Fruit fly (Drosophila melanogaster) whole organism, embryonic: ENCODE results near the gene CG43248.

ENCODE experiments used
- Asciz ChIP-seq: fragments of 200-800 bp; sonication (Bioruptor generic); optimal IDR thresholded peaks from 2 replicates; lab custom pipeline; 2017; ENCODE audit warnings: missing biosample characterization, mild to moderate bottlenecking, missing genetic modification characterization, missing genetic modification reagents
- CG10654 ChIP-seq: fragments of 200-800 bp; sonication (Bioruptor generic); optimal IDR thresholded peaks from 2 replicates; lab custom pipeline; 2016; ENCODE audit warnings: missing biosample characterization, missing genetic modification characterization
- CG11560 ChIP-seq: fragments of 200-800 bp; sonication (Bioruptor generic); IDR thresholded peaks from 3 replicates; pipeline ENCODE4 v1.3.6; 2022; ENCODE audit warnings: missing biosample characterization, missing genetic modification characterization
- CG12769 ChIP-seq: fragments of 200-800 bp; sonication (Bioruptor generic); optimal IDR thresholded peaks from 2 replicates; lab custom pipeline; 2019; ENCODE audit warnings: missing biosample characterization, mild to moderate bottlenecking, missing genetic modification characterization, moderate library complexity
- CG1603 ChIP-seq: fragments of 200-800 bp; sonication (Bioruptor generic); optimal IDR thresholded peaks from 2 replicates; lab custom pipeline; 2019; ENCODE audit warnings: missing biosample characterization, mild to moderate bottlenecking, missing genetic modification characterization, moderate library complexity
- CG3065 ChIP-seq: fragments of 200-800 bp; sonication (Bioruptor generic); optimal IDR thresholded peaks from 2 replicates; lab custom pipeline; 2016; ENCODE audit warnings: missing biosample characterization, missing genetic modification characterization
- CG32772 ChIP-seq: fragments of 200-800 bp; sonication (Bioruptor generic); IDR thresholded peaks from 2 replicates; pipeline ENCODE4 v1.3.6; 2022; ENCODE audit warnings: missing biosample characterization, missing genetic modification characterization
- CG34422 ChIP-seq: fragments of 200-800 bp; sonication (Bioruptor generic); IDR thresholded peaks from 3 replicates; pipeline ENCODE4 v1.3.6; 2022; ENCODE audit warnings: missing biosample characterization, missing genetic modification characterization
- CG4328 ChIP-seq: fragments of 200-800 bp; sonication (Bioruptor generic); optimal IDR thresholded peaks from 3 replicates; lab custom pipeline; 2017; ENCODE audit warnings: missing biosample characterization, missing genetic modification reagents, missing genetic modification characterization
- CG5245 ChIP-seq: fragments of 200-800 bp; sonication (Bioruptor generic); optimal IDR thresholded peaks from 3 replicates; lab custom pipeline; 2016; ENCODE audit warnings: missing biosample characterization, missing genetic modification characterization
- CG7963 ChIP-seq: fragments of 200-800 bp; sonication (Bioruptor generic); IDR thresholded peaks from 3 replicates; pipeline ENCODE4 v1.3.6; 2022; ENCODE audit warnings: missing biosample characterization, missing genetic modification characterization; ENCODE audit not compliant: partially characterized antibody
- CG8089 ChIP-seq: fragments of 200-800 bp; sonication (Bioruptor generic); optimal IDR thresholded peaks from 3 replicates; lab custom pipeline; 2016; ENCODE audit warnings: missing biosample characterization, missing genetic modification characterization
- Deaf1 ChIP-seq: fragments of 200-800 bp; optimal IDR thresholded peaks from 3 replicates; lab custom pipeline; 2019; ENCODE audit warnings: missing biosample characterization, mild to moderate bottlenecking, missing genetic modification characterization, moderate library complexity
- HmgD ChIP-seq: fragments of 200-800 bp; sonication (Bioruptor generic); optimal IDR thresholded peaks from 3 replicates; lab custom pipeline; 2016; ENCODE audit warnings: missing biosample characterization, missing genetic modification characterization
- Mes4 ChIP-seq: fragments of 200-800 bp; sonication (Bioruptor generic); optimal IDR thresholded peaks from 2 replicates; lab custom pipeline; 2016; ENCODE audit warnings: missing biosample characterization, missing genetic modification characterization
- Opbp ChIP-seq: fragments of 200-800 bp; sonication (Bioruptor generic); IDR thresholded peaks from 3 replicates; pipeline ENCODE4 v1.3.6; 2022; ENCODE audit warnings: missing biosample characterization, missing genetic modification characterization; ENCODE audit not compliant: partially characterized antibody
- Sry-δ ChIP-seq: fragments of 200-800 bp; sonication (Bioruptor generic); optimal IDR thresholded peaks from 2 replicates; lab custom pipeline; 2016; ENCODE audit warnings: missing biosample characterization, missing genetic modification characterization
- Trl ChIP-seq, 3 experiments: fragments of >200 bp in 2 of 3; fragments of 200-800 bp in 1 of 3; sonication (Bioruptor generic) in 1 of 3; optimal IDR thresholded peaks; 2 replicates in 1 of 3; 3 replicates in 2 of 3; lab custom pipeline; 2016 to 2017; ENCODE audit warnings: missing biosample characterization in 1 of 3, missing genetic modification characterization in 1 of 3
- Xbp1 ChIP-seq: fragments of 200-800 bp; sonication (Bioruptor generic); optimal IDR thresholded peaks from 3 replicates; lab custom pipeline; 2016; ENCODE audit warnings: missing biosample characterization, mild to moderate bottlenecking, missing genetic modification characterization
- Xrp1 ChIP-seq: fragments of 200-800 bp; sonication (Bioruptor generic); IDR thresholded peaks from 2 replicates; pipeline ENCODE4 v1.3.6; 2022; ENCODE audit warnings: missing biosample characterization, missing genetic modification characterization
- abd-A ChIP-seq: fragments of 200-800 bp; sonication (Bioruptor generic); optimal IDR thresholded peaks from 3 replicates; lab custom pipeline; 2019; ENCODE audit warnings: missing biosample characterization, mild to moderate bottlenecking, missing genetic modification characterization, moderate library complexity
- az2 ChIP-seq: fragments of 200-800 bp; sonication (Bioruptor generic); optimal IDR thresholded peaks from 3 replicates; lab custom pipeline; 2016; ENCODE audit warnings: missing biosample characterization, missing genetic modification characterization
- cwo ChIP-seq: fragments of 200-800 bp; sonication (Bioruptor generic); optimal IDR thresholded peaks from 3 replicates; lab custom pipeline; 2017; ENCODE audit warnings: missing biosample characterization, missing genetic modification characterization, mild to moderate bottlenecking, moderate library complexity, missing genetic modification reagents
- ewg ChIP-seq: fragments of 200-800 bp; sonication (Bioruptor generic); optimal IDR thresholded peaks from 3 replicates; lab custom pipeline; 2017; ENCODE audit warnings: mild to moderate bottlenecking, missing biosample characterization, missing genetic modification reagents, missing genetic modification characterization
- kah ChIP-seq: fragments of 200-800 bp; sonication (Bioruptor generic); optimal IDR thresholded peaks from 2 replicates; lab custom pipeline; 2018; ENCODE audit warnings: missing biosample characterization, mild to moderate bottlenecking, missing genetic modification characterization
- pros ChIP-seq: fragments of 200-800 bp; sonication (Bioruptor generic); optimal IDR thresholded peaks from 3 replicates; lab custom pipeline; 2019; ENCODE audit warnings: missing biosample characterization, mild to moderate bottlenecking, missing genetic modification characterization, moderate library complexity
- sc ChIP-seq, 3 experiments: fragments of >200 bp in 2 of 3; fragments of 200-800 bp in 1 of 3; sonication (Bioruptor generic) in 1 of 3; optimal IDR thresholded peaks; 2 replicates in 2 of 3; 3 replicates in 1 of 3; lab custom pipeline; 2017; ENCODE audit warnings: mild to moderate bottlenecking in 1 of 3, missing biosample characterization in 1 of 3, missing genetic modification characterization in 1 of 3, missing genetic modification reagents in 1 of 3
- scrt ChIP-seq: fragments of 200-800 bp; sonication (Bioruptor generic); optimal IDR thresholded peaks from 2 replicates; lab custom pipeline; 2018; ENCODE audit warnings: missing biosample characterization, mild to moderate bottlenecking, missing genetic modification characterization, moderate library complexity
- sens ChIP-seq: fragments of 200-800 bp; sonication (Bioruptor generic); peaks from one replicate; lab custom pipeline; 2016; ENCODE audit warnings: missing biosample characterization, missing genetic modification characterization
- sim ChIP-seq: fragments of 200-800 bp; sonication (Bioruptor generic); IDR thresholded peaks from 2 replicates; pipeline ENCODE4 v1.3.6; 2022; ENCODE audit warnings: missing biosample characterization, missing genetic modification characterization
- sqz ChIP-seq: fragments of 200-800 bp; sonication (Bioruptor generic); optimal IDR thresholded peaks from 3 replicates; lab custom pipeline; 2018; ENCODE audit warnings: missing biosample characterization, mild to moderate bottlenecking, missing genetic modification characterization
- toy ChIP-seq: fragments of 200-800 bp; sonication (Bioruptor generic); IDR thresholded peaks from 2 replicates; pipeline ENCODE4 v1.3.6; 2022; ENCODE audit warnings: missing biosample characterization, missing genetic modification characterization
- usp ChIP-seq: fragments of >200 bp; optimal IDR thresholded peaks from 2 replicates; lab custom pipeline; 2017; ENCODE audit warnings: missing biosample characterization, missing genetic modification characterization
- zen ChIP-seq: fragments of 200-800 bp; sonication (Bioruptor generic); optimal IDR thresholded peaks from 3 replicates; lab custom pipeline; 2018; ENCODE audit warnings: missing biosample characterization, mild to moderate bottlenecking, missing genetic modification characterization, moderate library complexity

Gene CG43248

dm6 chr3L:15543467-15543866, 12.2 kb upstream of the CG43248 start (continued):
- peak; percentile 62 for TF ChIP-seq cwo (GFP tag; lab: Kevin White, UChicago)
- TF ChIP-seq CG3065 (GFP tag; lab: Kevin White, UChicago) = no peak
- TF ChIP-seq usp (GFP tag; lab: Kevin White, UChicago) = no peak
- peak; percentile 93 for TF ChIP-seq pros (GFP tag; lab: Kevin White, UChicago)
- TF ChIP-seq Xrp1 (GFP tag; lab: Robert Waterston, UW) = no peak
- no peak for TF ChIP-seq CG4328 (GFP tag; lab: Kevin White, UChicago)
- no peak for TF ChIP-seq CG34422 (GFP tag; lab: Robert Waterston, UW)
- no peak for TF ChIP-seq sim (GFP tag; lab: Robert Waterston, UW)
- no peak for TF ChIP-seq Sry-δ (GFP tag; lab: Kevin White, UChicago)
- TF ChIP-seq CG10654 (GFP tag; lab: Kevin White, UChicago) = no peak
- TF ChIP-seq CG1603 (tag; lab: Kevin White, UChicago) = no peak
- no peak for TF ChIP-seq kah (GFP tag; lab: Kevin White, UChicago)
- TF ChIP-seq sens (GFP tag; lab: Kevin White, UChicago) = peak; percentile 16
- no peak for TF ChIP-seq HmgD (GFP tag; lab: Kevin White, UChicago)
- TF ChIP-seq Asciz = no peak
- TF ChIP-seq az2 = no peak
- TF ChIP-seq CG11560 (tag; lab: Robert Waterston, UW) = no peak
- no peak for TF ChIP-seq Xbp1

dm6 chr3L:15543049-15543448, 11.8 kb upstream of the CG43248 start:
- TF ChIP-seq sqz (GFP tag; lab: Kevin White, UChicago) (no peak), CG7963 (GFP tag; lab: Robert Waterston, UW) (no peak), CG5245 (GFP tag; lab: Kevin White, UChicago) (no peak), sc (optimal IDR thresholded peaks at IDR 0.05; lab: Kevin White, UChicago) (no peak), sc (GFP tag; optimal IDR thresholded peaks at IDR 0.05; lab: Kevin White, UChicago) (no peak)

- TF ChIP-seq Opbp (GFP tag; lab: Robert Waterston, UW) = no peak
- TF ChIP-seq scrt = peak; percentile 94
- no peak for TF ChIP-seq CG12769 (tag; lab: Kevin White, UChicago)
- no peak for TF ChIP-seq CG8089
- no peak for TF ChIP-seq CG1603 (tag; lab: Kevin White, UChicago)
- no peak for TF ChIP-seq Mes4 (GFP tag; lab: Kevin White, UChicago)
- peak; percentile 51 for TF ChIP-seq zen
- peak; percentile 40 for TF ChIP-seq abd-A (tag; lab: Kevin White, UChicago)
Observed at dm6 chr3L:15541281-15541680, 10.0 kb upstream of the CG43248 start.

- TF ChIP-seq ewg (peak; percentile 38), sqz (GFP tag; lab: Kevin White, UChicago) (peak; percentile 66), toy (GFP tag; lab: Robert Waterston, UW) (no peak), Deaf1 (no peak), Trl (optimal IDR thresholded peaks at IDR 0.05; lab: Kevin White, UChicago) (peak; percentile 18 to 50), Trl (GFP tag; optimal IDR thresholded peaks at IDR 0.05; lab: Kevin White, UChicago) (no peak), CG32772 (GFP tag; lab: Robert Waterston, UW) (0 out of 2 replicates have a peak, but pooled peaks have one; percentile 23)
Observed at dm6 chr3L:15540682-15541081, 9.4 kb upstream of the CG43248 start.
